Worm (Caenorhabditis elegans) whole organism, L4 larva: Measurements from ENCODE around the gene C17G1.2.
A peak's percentile ranks its signal among the peaks of the same experiment; 100 is the strongest.

Experiments
- F44E2.7 ChIP-seq: fragments of 200-800 bp; sonication (Bioruptor generic); IDR thresholded peaks from 2 replicates; pipeline ENCODE4 v2.1.2; 2022; ENCODE audit warnings: missing genetic modification characterization, missing compliant biosample characterization
- T26A8.4 ChIP-seq: fragments of 200-800 bp; sonication (Bioruptor generic); IDR thresholded peaks from 2 replicates; pipeline ENCODE4 v1.3.6; 2022; ENCODE audit warnings: missing genetic modification characterization, missing compliant biosample characterization
- ZK546.5 ChIP-seq, 2 experiments: sonication (generic microtip); optimal IDR thresholded peaks; 2 replicates each; lab custom pipeline; 2017; ENCODE audit warnings: missing biosample characterization in 2 of 2, missing genetic modification characterization in 2 of 2
- aha-1 ChIP-seq: fragments of 150-350 bp; peaks from one replicate; lab custom pipeline; 2014; ENCODE audit warnings: missing biosample characterization, missing genetic modification characterization
- arid-1 ChIP-seq: fragments of 200-800 bp; sonication (Bioruptor generic); conservative IDR thresholded peaks from 2 replicates; pipeline ENCODE4 v1.3.6; 2022; ENCODE audit warnings: missing genetic modification reagents, missing genetic modification characterization, missing compliant biosample characterization
- daf-12 ChIP-seq: fragments of 150-350 bp; optimal IDR thresholded peaks from 2 replicates; lab custom pipeline; 2014; ENCODE audit warnings: missing biosample characterization, missing genetic modification reagents, missing genetic modification characterization
- daf-16 ChIP-seq, 3 experiments: sonication (generic microtip); optimal IDR thresholded peaks; 2 replicates each; lab custom pipeline; 2016 to 2017; ENCODE audit warnings: missing genetic modification characterization in 3 of 3, missing genetic modification reagents in 3 of 3, mild to moderate bottlenecking in 2 of 3, missing compliant biosample characterization in 2 of 3, missing biosample characterization in 1 of 3, moderate library complexity in 1 of 3
- dmd-9 ChIP-seq: fragments of 200-800 bp; sonication (Bioruptor generic); IDR thresholded peaks from 2 replicates; pipeline ENCODE4 v1.3.6; 2022; ENCODE audit warnings: missing genetic modification reagents, missing genetic modification characterization, missing compliant biosample characterization
- dve-1 ChIP-seq: sonication (generic microtip); optimal IDR thresholded peaks from 2 replicates; lab custom pipeline; 2017; ENCODE audit warnings: antibody characterized with exemption, mild to moderate bottlenecking, missing genetic modification characterization, missing compliant biosample characterization; ENCODE audit not compliant: insufficient read depth
- egl-27 ChIP-seq: sonication (generic microtip); optimal IDR thresholded peaks from 3 replicates; lab custom pipeline; 2017; ENCODE audit warnings: missing biosample characterization, missing genetic modification reagents, missing genetic modification characterization
- fkh-10 ChIP-seq: fragments of 150-350 bp; optimal IDR thresholded peaks from 2 replicates; lab custom pipeline; 2014; ENCODE audit warnings: missing biosample characterization, missing genetic modification reagents, missing genetic modification characterization
- gei-8 ChIP-seq: fragments of 200-800 bp; sonication (Bioruptor generic); optimal IDR thresholded peaks from 2 replicates; lab custom pipeline; 2018; ENCODE audit warnings: mild to moderate bottlenecking, missing genetic modification characterization, missing compliant biosample characterization
- hlh-11 ChIP-seq: fragments of 200-800 bp; sonication (Bioruptor generic); optimal IDR thresholded peaks from 2 replicates; lab custom pipeline; 2018; ENCODE audit warnings: mild to moderate bottlenecking, missing genetic modification characterization, missing compliant biosample characterization
- hlh-30 ChIP-seq: sonication (generic microtip); optimal IDR thresholded peaks from 2 replicates; lab custom pipeline; 2017; ENCODE audit warnings: antibody characterized with exemption, mild to moderate bottlenecking, missing genetic modification characterization, missing compliant biosample characterization; ENCODE audit not compliant: insufficient read depth
- mdt-29 ChIP-seq: fragments of 200-800 bp; sonication (Bioruptor generic); IDR thresholded peaks from 2 replicates; pipeline ENCODE4 v1.3.6; 2022; ENCODE audit warnings: missing genetic modification reagents, missing genetic modification characterization, missing compliant biosample characterization
- mep-1 ChIP-seq: fragments of 150-350 bp; sonication (generic microtip); optimal IDR thresholded peaks from 3 replicates; lab custom pipeline; 2014; ENCODE audit warnings: missing biosample characterization, missing genetic modification characterization
- mes-2 ChIP-seq: sonication (generic microtip); optimal IDR thresholded peaks from 2 replicates; lab custom pipeline; 2016; ENCODE audit warnings: missing genotype, mild to moderate bottlenecking, missing genetic modification characterization, missing compliant biosample characterization; ENCODE audit not compliant: poor library complexity, severe bottlenecking
- mxl-3 ChIP-seq: fragments of 200-800 bp; sonication (Bioruptor generic); optimal IDR thresholded peaks from 2 replicates; lab custom pipeline; 2018; ENCODE audit warnings: mild to moderate bottlenecking, missing genetic modification characterization, missing compliant biosample characterization
- nhr-28 ChIP-seq: fragments of 150-350 bp; optimal IDR thresholded peaks from 2 replicates; lab custom pipeline; 2014; ENCODE audit warnings: missing biosample characterization, missing genetic modification characterization
- nhr-6 ChIP-seq: fragments of 150-350 bp; optimal IDR thresholded peaks from 2 replicates; lab custom pipeline; 2014; ENCODE audit warnings: missing biosample characterization, missing genetic modification characterization
- nhr-77 ChIP-seq: fragments of 150-350 bp; optimal IDR thresholded peaks from 2 replicates; lab custom pipeline; 2014; ENCODE audit warnings: missing biosample characterization, missing genetic modification characterization
- pha-4 ChIP-seq, 2 experiments: fragments of 150-350 bp in 1 of 2; fragments of 200-800 bp in 1 of 2; sonication (Bioruptor generic) in 1 of 2; IDR thresholded peaks in 1 of 2; optimal IDR thresholded peaks in 1 of 2; 2 replicates each; pipeline versions ENCODE4 v1.3.6 to Lab custom; 2014 to 2022; ENCODE audit warnings: missing genetic modification characterization in 2 of 2, missing genetic modification reagents in 2 of 2, missing biosample characterization in 1 of 2, missing compliant biosample characterization in 1 of 2
- pqm-1 ChIP-seq: sonication (generic microtip); optimal IDR thresholded peaks from 2 replicates; lab custom pipeline; 2017; ENCODE audit warnings: missing biosample characterization, missing genetic modification characterization
- sdz-12 ChIP-seq: fragments of 200-800 bp; sonication (Bioruptor generic); optimal IDR thresholded peaks from 2 replicates; lab custom pipeline; 2018; ENCODE audit warnings: mild to moderate bottlenecking, missing genetic modification characterization, missing compliant biosample characterization
- tag-97 ChIP-seq: fragments of 200-800 bp; sonication (Bioruptor generic); IDR thresholded peaks from 2 replicates; pipeline ENCODE4 v1.3.6; 2022; ENCODE audit warnings: missing genetic modification characterization, missing compliant biosample characterization
- tra-1 ChIP-seq: fragments of 200-800 bp; sonication (Bioruptor generic); IDR thresholded peaks from 2 replicates; pipeline ENCODE4 v1.3.6; 2022; ENCODE audit warnings: missing genetic modification reagents, missing genetic modification characterization, missing compliant biosample characterization
- unc-130 ChIP-seq: sonication (generic microtip); optimal IDR thresholded peaks from 2 replicates; lab custom pipeline; 2016; ENCODE audit warnings: missing genetic modification reagents, missing genetic modification characterization, missing compliant biosample characterization
- unc-62 ChIP-seq, 3 experiments: fragments of 150-350 bp in 1 of 3; sonication (generic microtip); optimal IDR thresholded peaks in 2 of 3; peaks in 1 of 3; 1 replicate in 1 of 3; 2 replicates in 2 of 3; lab custom pipeline; 2014 to 2017; ENCODE audit warnings: missing biosample characterization in 3 of 3, missing genetic modification characterization in 3 of 3, missing genetic modification reagents in 3 of 3, missing genotype in 1 of 3
- zfp-2 ChIP-seq: sonication (generic microtip); optimal IDR thresholded peaks from 2 replicates; lab custom pipeline; 2016; ENCODE audit warnings: mild to moderate bottlenecking, missing genetic modification characterization, missing compliant biosample characterization
- ztf-11 ChIP-seq: fragments of 150-350 bp; optimal IDR thresholded peaks from 2 replicates; lab custom pipeline; 2014; ENCODE audit warnings: missing biosample characterization, missing genetic modification characterization

Gene C17G1.2

DNA sequence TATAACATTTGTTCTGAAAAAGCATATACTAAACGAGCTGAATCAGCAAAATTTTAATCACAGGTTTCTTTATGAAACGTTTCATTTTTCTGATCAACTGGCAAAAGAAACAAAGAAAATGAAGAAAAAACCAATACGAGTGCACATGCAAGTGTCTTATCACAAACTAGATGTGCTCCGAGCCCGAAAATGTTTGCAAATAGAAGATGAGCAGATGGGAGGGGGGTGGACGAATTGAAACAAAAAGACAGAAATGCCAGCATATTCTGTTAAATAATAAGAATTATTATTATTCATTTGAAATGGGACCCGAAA is 12.6 kb downstream of the C17G1.2 start (continued):
- TF ChIP-seq hlh-11 (tag; lab: Kevin White, UChicago), result peak; percentile 19
- TF ChIP-seq F44E2.7 (GFP tag; lab: Robert Waterston, UW), result no peak
- peak; percentile 50 for TF ChIP-seq dve-1 (tag; lab: Kevin White, UChicago)
- no peak for TF ChIP-seq sdz-12 (GFP tag; lab: Kevin White, UChicago)
- TF ChIP-seq tag-97 (GFP tag; lab: Robert Waterston, UW), result no peak
- TF ChIP-seq dmd-9 (GFP tag; lab: Robert Waterston, UW), result no peak
- peak; percentile 37 for TF ChIP-seq pqm-1
- no peak for TF ChIP-seq arid-1 (GFP tag; lab: Robert Waterston, UW)
- TF ChIP-seq fkh-10 (GFP tag; lab: Kevin White, UChicago), result no peak
- no peak for TF ChIP-seq unc-130 (GFP tag; lab: Kevin White, UChicago)
- no peak for TF ChIP-seq pha-4 (GFP tag; IDR thresholded peaks at IDR 0.05; lab: Robert Waterston, UW)
- TF ChIP-seq pha-4 (tag; optimal IDR thresholded peaks at IDR 0.05; lab: Kevin White, UChicago), result no peak
- TF ChIP-seq T26A8.4, result no peak
- TF ChIP-seq nhr-28, result peak; percentile 37
- TF ChIP-seq, all 104 proteins: peak for 6

DNA sequence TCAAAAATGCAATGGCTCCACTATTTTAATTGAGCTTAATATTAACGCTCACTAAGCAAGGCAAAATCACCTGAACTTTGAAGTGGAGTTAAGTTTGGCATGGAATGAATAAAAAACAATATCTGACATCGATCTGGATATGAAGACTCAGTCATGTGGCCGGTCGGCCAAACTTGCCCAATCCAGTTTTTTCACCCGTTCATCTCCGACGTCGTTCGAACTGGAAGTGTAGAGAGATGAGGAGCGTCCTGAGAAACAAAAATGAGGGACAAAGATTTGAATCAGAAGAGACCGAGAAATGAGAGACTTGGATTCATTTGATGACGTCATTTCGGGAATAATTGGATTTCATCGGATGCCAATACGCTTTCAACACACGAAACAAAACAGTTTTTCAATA is 16.7 kb downstream of the C17G1.2 start:
- peak; percentile 11 for TF ChIP-seq hlh-30 (tag; lab: Kevin White, UChicago)
- TF ChIP-seq hlh-11 (tag; lab: Kevin White, UChicago), result peak; percentile 29
- no peak for TF ChIP-seq nhr-77 (tag; lab: Kevin White, UChicago)

DNA sequence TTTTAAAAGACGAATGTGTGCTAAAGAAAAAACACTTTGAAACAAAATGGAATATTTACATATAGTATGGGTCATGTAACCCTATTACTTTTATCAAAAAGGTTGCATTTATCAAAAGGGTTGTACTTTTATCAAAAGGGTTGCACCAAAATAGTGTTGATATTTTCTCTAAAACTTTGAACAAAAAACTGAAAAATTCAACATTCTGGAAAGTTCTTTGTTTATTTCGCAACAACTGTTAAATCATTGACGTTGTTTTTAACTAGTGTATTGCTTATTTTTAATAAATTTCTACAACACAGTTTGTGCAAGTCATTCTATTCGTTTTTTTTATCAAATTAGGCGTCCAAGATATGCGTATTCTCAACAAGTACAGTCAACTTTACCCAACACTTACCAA is 17.2 kb downstream of the C17G1.2 start, which contains the start of the genes C17G1.5 and C17G1.14:
Gene C17G1.5 (plus strand): TSS at position 266 of the 400 bp plus-strand sequence.
Gene C17G1.14 (plus strand): TSS at position 277 of the 400 bp plus-strand sequence.
- TF ChIP-seq egl-27 (no peak), pqm-1 (peak; percentile 9), dve-1 (tag; lab: Kevin White, UChicago) (peak; percentile 8), daf-16 (GFP tag; optimal IDR thresholded peaks at IDR 0.05; lab: Kevin White, UChicago) (no peak), daf-16 (tag; optimal IDR thresholded peaks at IDR 0.05; lab: Kevin White, UChicago) (peak; percentile 68)

DNA sequence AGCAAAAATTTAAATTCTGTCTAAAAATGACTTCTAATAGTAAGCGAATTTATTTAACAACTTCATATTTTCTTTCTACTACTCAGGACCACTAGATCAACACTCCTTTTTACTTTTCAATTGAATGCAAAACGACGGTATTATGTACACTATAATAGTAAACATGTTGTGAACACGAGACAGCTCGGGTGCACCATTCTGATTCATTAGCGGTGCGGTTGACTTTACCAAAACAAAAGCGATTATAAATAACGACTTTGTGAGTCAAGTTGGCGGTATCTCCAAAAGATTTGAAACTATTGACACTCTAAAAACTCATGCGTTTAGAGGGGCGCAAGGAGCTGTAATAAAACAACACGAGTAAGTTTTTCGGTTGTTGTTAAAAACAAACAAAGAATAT is 19.2 kb downstream of the C17G1.2 start:
- no peak for TF ChIP-seq sdz-12 (GFP tag; lab: Kevin White, UChicago)
- no peak for TF ChIP-seq tra-1 (GFP tag; lab: Robert Waterston, UW)
- no peak for TF ChIP-seq pha-4 (GFP tag; IDR thresholded peaks at IDR 0.05; lab: Robert Waterston, UW)
- peak; percentile 82 for TF ChIP-seq pha-4 (tag; optimal IDR thresholded peaks at IDR 0.05; lab: Kevin White, UChicago)
- peak; percentile 66 for TF ChIP-seq nhr-6 (tag; lab: Kevin White, UChicago)
- no peak for TF ChIP-seq daf-16 (GFP tag; optimal IDR thresholded peaks at IDR 0.05; lab: Kevin White, UChicago)
- peak; percentile 36 for TF ChIP-seq daf-16 (tag; optimal IDR thresholded peaks at IDR 0.05; lab: Kevin White, UChicago)
- TF ChIP-seq zfp-2, result no peak
- no peak for TF ChIP-seq ztf-11 (tag; lab: Kevin White, UChicago)
- no peak for TF ChIP-seq mdt-29 (GFP tag; lab: Robert Waterston, UW)

DNA sequence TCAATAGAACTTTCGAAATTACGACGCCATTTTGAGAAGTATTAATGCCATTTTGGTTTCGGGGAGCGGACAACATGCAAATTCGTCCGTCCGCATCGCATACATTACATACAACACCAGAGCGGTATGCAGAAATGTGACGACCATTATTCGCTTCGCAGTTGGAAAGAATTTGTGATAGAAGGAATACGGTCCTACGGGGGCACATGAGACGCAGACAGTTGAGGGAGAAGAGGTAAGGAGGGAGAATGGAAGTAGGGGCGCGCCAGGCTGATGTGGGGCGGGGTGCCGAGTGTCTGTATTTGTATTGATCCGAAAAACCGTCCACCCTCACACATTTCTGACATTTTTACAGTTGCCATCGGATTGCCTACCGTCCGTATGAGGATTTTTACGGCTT is 20.0 kb downstream of the C17G1.2 start:
- no peak for TF ChIP-seq gei-8 (GFP tag; lab: Kevin White, UChicago)
- peak; percentile 85 for TF ChIP-seq aha-1
- no peak for TF ChIP-seq mep-1
- no peak for TF ChIP-seq daf-12 (tag; lab: Kevin White, UChicago)
- TF ChIP-seq mxl-3 (GFP tag; lab: Kevin White, UChicago), result peak; percentile 8
- peak; percentile 13 for TF ChIP-seq mes-2 (tag; lab: Kevin White, UChicago)
- TF ChIP-seq, all 104 proteins: peak for 3

- TF ChIP-seq ZK546.5 (tag; optimal IDR thresholded peaks at IDR 0.05; lab: Kevin White, UChicago), result no peak
- TF ChIP-seq unc-62 (GFP tag; optimal IDR thresholded peaks at IDR 0.05 in 1 of 2; lab: Kevin White, UChicago), result peak in 1 of 2 experiments; percentile 96
- TF ChIP-seq unc-62 (tag; optimal IDR thresholded peaks at IDR 0.05; lab: Kevin White, UChicago), result no peak
These were observed 27.2 kb downstream of the C17G1.2 start for ce11 chrX:9948528-9948927.
